Worm (Caenorhabditis elegans) whole organism, mixed stage, embryonic: ENCODE data around the gene nex-2.

Experiments
- M03D4.4 ChIP-seq: sonication (generic microtip); optimal IDR thresholded peaks from 2 replicates; lab custom pipeline; 2017; ENCODE audit warnings: mild to moderate bottlenecking, missing genetic modification characterization, missing compliant biosample characterization
- blmp-1 ChIP-seq: fragments of 150-350 bp; optimal IDR thresholded peaks from 2 replicates; lab custom pipeline; 2014; ENCODE audit warnings: missing biosample characterization, missing genetic modification characterization
- ceh-43 ChIP-seq: fragments of 200-800 bp; sonication (Bioruptor generic); optimal IDR thresholded peaks from 2 replicates; lab custom pipeline; 2018; ENCODE audit warnings: mild to moderate bottlenecking, missing genetic modification characterization, moderate library complexity, missing compliant biosample characterization
- ceh-83 ChIP-seq: fragments of 200-800 bp; sonication (Bioruptor generic); optimal IDR thresholded peaks from 2 replicates; lab custom pipeline; 2018; ENCODE audit warnings: mild to moderate bottlenecking, missing genetic modification characterization, missing compliant biosample characterization
- ces-1 ChIP-seq: fragments of 150-350 bp; optimal IDR thresholded peaks from 2 replicates; lab custom pipeline; 2014; ENCODE audit warnings: missing biosample characterization, missing genetic modification reagents, missing genetic modification characterization
- cnd-1 ChIP-seq: fragments of 200-800 bp; sonication (Bioruptor generic); optimal IDR thresholded peaks from 2 replicates; lab custom pipeline; 2018; ENCODE audit warnings: mild to moderate bottlenecking, missing genetic modification characterization, missing compliant biosample characterization
- drap-1 ChIP-seq: fragments of 200-800 bp; sonication (Bioruptor generic); optimal IDR thresholded peaks from 3 replicates; lab custom pipeline; 2018; ENCODE audit warnings: mild to moderate bottlenecking, missing genetic modification characterization, missing compliant biosample characterization
- elt-1 ChIP-seq: sonication (generic microtip); optimal IDR thresholded peaks from 2 replicates; lab custom pipeline; 2017; ENCODE audit warnings: missing genetic modification characterization, mild to moderate bottlenecking, missing compliant biosample characterization, antibody characterized with exemption, moderate library complexity, borderline replicate concordance; ENCODE audit not compliant: insufficient read depth
- elt-3 ChIP-seq: fragments of 150-350 bp; optimal IDR thresholded peaks from 2 replicates; lab custom pipeline; 2014; ENCODE audit warnings: missing biosample characterization, missing genetic modification characterization
- flh-1 ChIP-seq: fragments of 200-800 bp; sonication (Bioruptor generic); optimal IDR thresholded peaks from 2 replicates; lab custom pipeline; 2018; ENCODE audit warnings: mild to moderate bottlenecking, missing genetic modification characterization, moderate library complexity, missing compliant biosample characterization
- ham-2 ChIP-seq: fragments of 200-800 bp; sonication (Bioruptor generic); optimal IDR thresholded peaks from 2 replicates; lab custom pipeline; 2018; ENCODE audit warnings: mild to moderate bottlenecking, missing genetic modification characterization, missing compliant biosample characterization
- hlh-1 ChIP-seq: fragments of 150-350 bp; optimal IDR thresholded peaks from 2 replicates; lab custom pipeline; 2014; ENCODE audit warnings: missing biosample characterization, missing genetic modification reagents, missing genetic modification characterization
- lin-13 ChIP-seq: fragments of 150-350 bp; optimal IDR thresholded peaks from 2 replicates; lab custom pipeline; 2014; ENCODE audit warnings: missing biosample characterization, missing genetic modification characterization
- lin-32 ChIP-seq: fragments of 200-800 bp; sonication (Bioruptor generic); optimal IDR thresholded peaks from 2 replicates; lab custom pipeline; 2018; ENCODE audit warnings: mild to moderate bottlenecking, missing genetic modification characterization, missing compliant biosample characterization
- lsy-2 ChIP-seq: fragments of 150-350 bp; optimal IDR thresholded peaks from 2 replicates; lab custom pipeline; 2014; ENCODE audit warnings: missing biosample characterization, missing genetic modification characterization
- mab-5 ChIP-seq: fragments of 150-350 bp; optimal IDR thresholded peaks from 2 replicates; lab custom pipeline; 2014; ENCODE audit warnings: missing biosample characterization, missing genetic modification characterization
- mep-1 ChIP-seq: fragments of 150-350 bp; optimal IDR thresholded peaks from 2 replicates; lab custom pipeline; 2017; ENCODE audit warnings: missing biosample characterization, missing genetic modification reagents, missing genetic modification characterization, inconsistent platforms
- nhr-12 ChIP-seq: fragments of 150-350 bp; optimal IDR thresholded peaks from 2 replicates; lab custom pipeline; 2014; ENCODE audit warnings: missing biosample characterization, missing genetic modification characterization
- nhr-2 ChIP-seq: fragments of 150-350 bp; optimal IDR thresholded peaks from 2 replicates; lab custom pipeline; 2014; ENCODE audit warnings: missing biosample characterization, missing genetic modification characterization
- nhr-28 ChIP-seq: fragments of 150-350 bp; optimal IDR thresholded peaks from 2 replicates; lab custom pipeline; 2014; ENCODE audit warnings: missing biosample characterization, missing genetic modification characterization
- nhr-76 ChIP-seq: sonication (generic microtip); optimal IDR thresholded peaks from 2 replicates; lab custom pipeline; 2017; ENCODE audit warnings: missing biosample characterization, missing genetic modification characterization
- pha-4 ChIP-seq: fragments of 150-350 bp; optimal IDR thresholded peaks from 2 replicates; lab custom pipeline; 2018; ENCODE audit warnings: missing biosample characterization, missing genetic modification reagents, missing genetic modification characterization
- snpc-4 ChIP-seq: fragments of 150-350 bp; optimal IDR thresholded peaks from 2 replicates; lab custom pipeline; 2014; ENCODE audit warnings: missing biosample characterization, missing genetic modification characterization
- sptf-1 ChIP-seq: sonication (generic microtip); optimal IDR thresholded peaks from 2 replicates; lab custom pipeline; 2017; ENCODE audit warnings: mild to moderate bottlenecking, missing genetic modification characterization, moderate library complexity, missing compliant biosample characterization
- tbx-8 ChIP-seq: fragments of 200-800 bp; sonication (Bioruptor generic); optimal IDR thresholded peaks from 2 replicates; lab custom pipeline; 2018; ENCODE audit warnings: mild to moderate bottlenecking, missing genetic modification characterization, moderate library complexity, missing compliant biosample characterization
- unc-120 ChIP-seq: sonication (generic microtip); optimal IDR thresholded peaks from 2 replicates; lab custom pipeline; 2017; ENCODE audit warnings: missing genetic modification characterization, missing compliant biosample characterization; ENCODE audit not compliant: poor library complexity, severe bottlenecking
- unc-39 ChIP-seq: fragments of 150-350 bp; optimal IDR thresholded peaks from 2 replicates; lab custom pipeline; 2014; ENCODE audit warnings: missing biosample characterization, missing genetic modification characterization
- unc-62 ChIP-seq: fragments of 150-350 bp; optimal IDR thresholded peaks from 2 replicates; lab custom pipeline; 2014; ENCODE audit warnings: missing biosample characterization, missing genetic modification reagents, missing genetic modification characterization
- zip-8 ChIP-seq: fragments of 150-350 bp; optimal IDR thresholded peaks from 2 replicates; lab custom pipeline; 2014; ENCODE audit warnings: missing biosample characterization, missing genetic modification characterization
- ztf-11 ChIP-seq: fragments of 150-350 bp; optimal IDR thresholded peaks from 2 replicates; lab custom pipeline; 2014; ENCODE audit warnings: missing biosample characterization, missing genetic modification characterization

The nex-2 gene

ce11 chrIII:10358751-10359150, 28.5 kb upstream of the nex-2 start:
- TF ChIP-seq zip-8 (no peak), elt-3 (tag; lab: Kevin White, UChicago) (no peak), blmp-1 (tag; lab: Kevin White, UChicago) (no peak), cnd-1 (tag; lab: Kevin White, UChicago) (no peak), snpc-4 (no peak), ces-1 (GFP tag; lab: Kevin White, UChicago) (peak; percentile 21), drap-1 (no peak), M03D4.4 (tag; lab: Kevin White, UChicago) (no peak)

ce11 chrIII:10357598-10358186, 27.5 kb upstream of the nex-2 start, which contains the start of gene umps-1:
Gene umps-1 (minus strand): TSS chrIII:10357648.
- TF ChIP-seq elt-1 (no peak), tbx-8 (GFP tag; lab: Kevin White, UChicago) (no peak), zip-8 (peak; percentile 93), ztf-11 (tag; lab: Kevin White, UChicago) (no peak), lsy-2 (tag; lab: Kevin White, UChicago) (peak; percentile 94)

- TF ChIP-seq mab-5 (tag; lab: Kevin White, UChicago): no peak
- TF ChIP-seq lsy-2 (tag; lab: Kevin White, UChicago): no peak
- TF ChIP-seq nhr-28 (tag; lab: Kevin White, UChicago): no peak
- no peak for TF ChIP-seq sptf-1 (tag; lab: Kevin White, UChicago)
- no peak for TF ChIP-seq cnd-1 (tag; lab: Kevin White, UChicago)
These were observed 25.2 kb upstream of the nex-2 start, which contains the start of gene spp-1 for ce11 chrIII:10355382-10355781. Gene spp-1 (minus strand): TSS chrIII:10355668.

ce11 chrIII:10354591-10354990, 24.4 kb upstream of the nex-2 start:
- TF ChIP-seq ceh-83 (GFP tag; lab: Kevin White, UChicago) (no peak), cnd-1 (tag; lab: Kevin White, UChicago) (no peak), unc-62 (no peak), hlh-1 (no peak), pha-4 (tag; lab: Kevin White, UChicago) (no peak), nhr-76 (tag; lab: Kevin White, UChicago) (no peak), drap-1 (no peak), mab-5 (tag; lab: Kevin White, UChicago) (no peak), lin-32 (GFP tag; lab: Kevin White, UChicago) (no peak), snpc-4 (no peak), nhr-2 (tag; lab: Kevin White, UChicago) (no peak), lin-13 (no peak), unc-39 (no peak), sptf-1 (tag; lab: Kevin White, UChicago) (no peak)

ce11 chrIII:10353423-10353822, 23.2 kb upstream of the nex-2 start:
- TF ChIP-seq lsy-2 (tag; lab: Kevin White, UChicago) (no peak), unc-120 (no peak), snpc-4 (no peak), blmp-1 (tag; lab: Kevin White, UChicago) (no peak), sptf-1 (tag; lab: Kevin White, UChicago) (no peak), hlh-1 (no peak), pha-4 (tag; lab: Kevin White, UChicago) (no peak), flh-1 (GFP tag; lab: Kevin White, UChicago) (no peak), M03D4.4 (tag; lab: Kevin White, UChicago) (no peak), nhr-12 (tag; lab: Kevin White, UChicago) (no peak), tbx-8 (GFP tag; lab: Kevin White, UChicago) (no peak), ceh-43 (GFP tag; lab: Kevin White, UChicago) (no peak), nhr-28 (tag; lab: Kevin White, UChicago) (no peak), nhr-76 (tag; lab: Kevin White, UChicago) (no peak), ces-1 (GFP tag; lab: Kevin White, UChicago) (no peak), mep-1 (tag; lab: Kevin White, UChicago) (no peak), elt-1 (no peak), lin-13 (no peak), nhr-2 (tag; lab: Kevin White, UChicago) (no peak), ham-2 (no peak)
